Worm (Caenorhabditis elegans) whole organism, L1 larva: ENCODE measurements around the gene E02H4.7.

Source experiments
- C16A3.4 ChIP-seq: fragments of 150-350 bp; optimal IDR thresholded peaks from 2 replicates; lab custom pipeline; 2014; ENCODE audit warnings: missing biosample characterization, missing genetic modification characterization
- C34B4.2 ChIP-seq: sonication (generic microtip); optimal IDR thresholded peaks from 2 replicates; lab custom pipeline; 2017; ENCODE audit warnings: mild to moderate bottlenecking, missing genetic modification characterization, missing compliant biosample characterization
- F16B12.6 ChIP-seq: fragments of 150-350 bp; optimal IDR thresholded peaks from 2 replicates; lab custom pipeline; 2014; ENCODE audit warnings: missing biosample characterization, missing genetic modification characterization
- Y116A8C.19 ChIP-seq: sonication (generic microtip); optimal IDR thresholded peaks from 2 replicates; lab custom pipeline; 2016; ENCODE audit warnings: missing compliant biosample characterization, missing genetic modification characterization, borderline replicate concordance
- aha-1 ChIP-seq: fragments of 150-350 bp; optimal IDR thresholded peaks from 2 replicates; lab custom pipeline; 2014; ENCODE audit warnings: missing biosample characterization, missing genetic modification characterization
- alr-1 ChIP-seq: fragments of 200-800 bp; sonication (Bioruptor generic); optimal IDR thresholded peaks from 2 replicates; lab custom pipeline; 2018; ENCODE audit warnings: borderline replicate concordance, mild to moderate bottlenecking, missing genetic modification characterization, missing compliant biosample characterization
- blmp-1 ChIP-seq: fragments of 150-350 bp; optimal IDR thresholded peaks from 2 replicates; lab custom pipeline; 2014; ENCODE audit warnings: missing biosample characterization, missing genetic modification characterization
- ceh-63 ChIP-seq: fragments of 200-800 bp; sonication (Bioruptor generic); optimal IDR thresholded peaks from 2 replicates; lab custom pipeline; 2018; ENCODE audit warnings: mild to moderate bottlenecking, missing genetic modification characterization, missing compliant biosample characterization
- ceh-82 ChIP-seq, 3 experiments: fragments of 150-350 bp in 1 of 3; sonication (generic microtip) in 2 of 3; optimal IDR thresholded peaks; 2 replicates each; lab custom pipeline; 2014 to 2017; ENCODE audit warnings: missing biosample characterization in 3 of 3, missing genetic modification characterization in 3 of 3
- ceh-88 ChIP-seq: fragments of 200-800 bp; sonication (Bioruptor generic); IDR thresholded peaks from 2 replicates; pipeline ENCODE4 v1.3.6; 2022; ENCODE audit warnings: missing genetic modification characterization, missing compliant biosample characterization
- ces-1 ChIP-seq: fragments of 150-350 bp; optimal IDR thresholded peaks from 2 replicates; lab custom pipeline; 2014; ENCODE audit warnings: missing biosample characterization, missing genetic modification reagents, missing genetic modification characterization
- dpl-1 ChIP-seq, 3 experiments: fragments of 150-350 bp in 2 of 3; sonication (generic microtip) in 1 of 3; optimal IDR thresholded peaks; 2 replicates each; lab custom pipeline; 2014 to 2017; ENCODE audit warnings: missing biosample characterization in 3 of 3, missing genetic modification characterization in 3 of 3, missing genetic modification reagents in 3 of 3
- dsc-1 ChIP-seq: sonication (generic microtip); optimal IDR thresholded peaks from 2 replicates; lab custom pipeline; 2016; ENCODE audit warnings: mild to moderate bottlenecking, missing genetic modification characterization, missing compliant biosample characterization
- efl-1 ChIP-seq, 4 experiments: fragments of 150-350 bp; optimal IDR thresholded peaks in 3 of 4; peaks in 1 of 4; 1 replicate in 1 of 4; 2 replicates in 3 of 4; lab custom pipeline; 2014; ENCODE audit warnings: missing biosample characterization in 2 of 4, missing genetic modification characterization in 2 of 4, missing genetic modification reagents in 2 of 4
- efl-3 ChIP-seq: fragments of 200-800 bp; sonication (Bioruptor generic); optimal IDR thresholded peaks from 2 replicates; lab custom pipeline; 2018; ENCODE audit warnings: mild to moderate bottlenecking, missing genetic modification characterization, missing compliant biosample characterization
- elt-2 ChIP-seq: sonication (generic microtip); optimal IDR thresholded peaks from 2 replicates; lab custom pipeline; 2016; ENCODE audit warnings: missing genetic modification characterization, mild to moderate bottlenecking, inconsistent platforms, missing compliant biosample characterization, missing genetic modification reagents
- elt-3 ChIP-seq, 6 experiments: fragments of 150-350 bp in 1 of 6; sonication (generic microtip); optimal IDR thresholded peaks; 2 replicates each; lab custom pipeline; 2017 to 2018; ENCODE audit warnings: missing biosample characterization in 6 of 6, missing genetic modification characterization in 6 of 6, inconsistent platforms in 1 of 6
- ets-5 ChIP-seq: fragments of 200-800 bp; sonication (Bioruptor generic); IDR thresholded peaks from 2 replicates; pipeline ENCODE4 v1.3.6; 2022; ENCODE audit warnings: missing genetic modification characterization, missing compliant biosample characterization
- fkh-4 ChIP-seq: sonication (generic microtip); optimal IDR thresholded peaks from 2 replicates; lab custom pipeline; 2016; ENCODE audit warnings: missing compliant biosample characterization, missing genetic modification characterization, borderline replicate concordance
- fos-1 ChIP-seq: fragments of 150-350 bp; optimal IDR thresholded peaks from 2 replicates; lab custom pipeline; 2014; ENCODE audit warnings: missing biosample characterization, missing genetic modification characterization
- grh-1 ChIP-seq: fragments of 200-800 bp; sonication (Bioruptor generic); IDR thresholded peaks from 2 replicates; pipeline ENCODE4 v1.3.6; 2022; ENCODE audit warnings: missing genetic modification reagents, missing genetic modification characterization, missing compliant biosample characterization
- hlh-17 ChIP-seq: fragments of 200-800 bp; sonication (Bioruptor generic); optimal IDR thresholded peaks from 2 replicates; lab custom pipeline; 2018; ENCODE audit warnings: missing genetic modification characterization, mild to moderate bottlenecking, missing compliant biosample characterization, moderate library complexity, borderline replicate concordance
- irx-1 ChIP-seq: sonication (generic microtip); optimal IDR thresholded peaks from 2 replicates; lab custom pipeline; 2016; ENCODE audit warnings: missing genetic modification characterization, missing compliant biosample characterization
- lin-13 ChIP-seq: fragments of 150-350 bp; optimal IDR thresholded peaks from 2 replicates; lab custom pipeline; 2014; ENCODE audit warnings: missing biosample characterization, missing genetic modification reagents, missing genetic modification characterization
- lin-14 ChIP-seq: fragments of 200-800 bp; sonication (Bioruptor generic); optimal IDR thresholded peaks from 2 replicates; lab custom pipeline; 2018; ENCODE audit warnings: mild to moderate bottlenecking, missing genetic modification characterization, moderate library complexity, missing compliant biosample characterization
- lin-15B ChIP-seq: fragments of 150-350 bp; sonication (generic microtip); optimal IDR thresholded peaks from 3 replicates; lab custom pipeline; 2014; ENCODE audit warnings: missing biosample characterization, missing genetic modification characterization
- lin-35 ChIP-seq, 2 experiments: fragments of 150-350 bp; optimal IDR thresholded peaks; 2 replicates each; lab custom pipeline; 2014; ENCODE audit warnings: missing biosample characterization in 2 of 2, missing genetic modification characterization in 2 of 2, missing genetic modification reagents in 2 of 2
- lir-3 ChIP-seq: sonication (generic microtip); optimal IDR thresholded peaks from 2 replicates; lab custom pipeline; 2016; ENCODE audit warnings: mild to moderate bottlenecking, missing genetic modification characterization, moderate library complexity, missing compliant biosample characterization; ENCODE audit not compliant: poor library complexity
- lsy-2 ChIP-seq, 2 experiments: fragments of 150-350 bp; optimal IDR thresholded peaks; 2 replicates each; lab custom pipeline; 2014; ENCODE audit warnings: missing biosample characterization in 2 of 2, missing genetic modification characterization in 2 of 2
- mdl-1 ChIP-seq, 2 experiments: fragments of 150-350 bp; optimal IDR thresholded peaks; 2 replicates each; lab custom pipeline; 2014 to 2017; ENCODE audit warnings: missing biosample characterization in 2 of 2, missing genetic modification characterization in 2 of 2, inconsistent platforms in 1 of 2
- mef-2 ChIP-seq: fragments of 150-350 bp; optimal IDR thresholded peaks from 2 replicates; lab custom pipeline; 2014; ENCODE audit warnings: missing biosample characterization, missing genetic modification characterization
- mep-1 ChIP-seq: fragments of 150-350 bp; optimal IDR thresholded peaks from 2 replicates; lab custom pipeline; 2014; ENCODE audit warnings: missing biosample characterization, missing genetic modification characterization
- nhr-12 ChIP-seq: sonication (generic microtip); optimal IDR thresholded peaks from 2 replicates; lab custom pipeline; 2017; ENCODE audit warnings: missing biosample characterization, missing genetic modification characterization
- nhr-19 ChIP-seq: fragments of 200-800 bp; sonication (Bioruptor generic); conservative IDR thresholded peaks from 2 replicates; pipeline ENCODE4 v1.3.6; 2022; ENCODE audit warnings: missing genetic modification characterization, missing compliant biosample characterization
- nhr-237 ChIP-seq: fragments of 150-350 bp; optimal IDR thresholded peaks from 2 replicates; lab custom pipeline; 2014; ENCODE audit warnings: missing biosample characterization, missing genetic modification characterization
- nhr-71 ChIP-seq: sonication (generic microtip); optimal IDR thresholded peaks from 2 replicates; lab custom pipeline; 2016; ENCODE audit warnings: mild to moderate bottlenecking, missing genetic modification characterization, moderate library complexity, missing compliant biosample characterization
- nhr-76 ChIP-seq: sonication (generic microtip); optimal IDR thresholded peaks from 2 replicates; lab custom pipeline; 2017; ENCODE audit warnings: missing biosample characterization, missing genetic modification characterization
- nhr-85 ChIP-seq: sonication (generic microtip); peaks from one replicate; lab custom pipeline; 2016; ENCODE audit warnings: missing genetic modification characterization, inconsistent platforms, missing compliant biosample characterization
- nhr-90 ChIP-seq: sonication (generic microtip); optimal IDR thresholded peaks from 2 replicates; lab custom pipeline; 2016; ENCODE audit warnings: mild to moderate bottlenecking, missing genetic modification characterization, missing compliant biosample characterization; ENCODE audit not compliant: poor library complexity
- rnt-1 ChIP-seq: sonication (generic microtip); optimal IDR thresholded peaks from 2 replicates; lab custom pipeline; 2016; ENCODE audit warnings: mild to moderate bottlenecking, missing genetic modification characterization, moderate library complexity, missing compliant biosample characterization
- skn-1 ChIP-seq: fragments of 150-350 bp; optimal IDR thresholded peaks from 2 replicates; lab custom pipeline; 2014; ENCODE audit warnings: missing biosample characterization, missing genetic modification characterization
- sox-4 ChIP-seq: sonication (generic microtip); optimal IDR thresholded peaks from 2 replicates; lab custom pipeline; 2016; ENCODE audit warnings: missing genetic modification characterization, missing compliant biosample characterization
- swsn-7 ChIP-seq: sonication (generic microtip); optimal IDR thresholded peaks from 2 replicates; lab custom pipeline; 2016; ENCODE audit warnings: missing genetic modification characterization, missing compliant biosample characterization
- tlp-1 ChIP-seq: fragments of 150-350 bp; optimal IDR thresholded peaks from 2 replicates; lab custom pipeline; 2014; ENCODE audit warnings: missing biosample characterization, missing genetic modification characterization
- unc-130 ChIP-seq: fragments of 150-350 bp; optimal IDR thresholded peaks from 2 replicates; lab custom pipeline; 2017; ENCODE audit warnings: missing biosample characterization, missing genetic modification characterization, inconsistent platforms
- unc-30 ChIP-seq: sonication (generic microtip); optimal IDR thresholded peaks from 2 replicates; lab custom pipeline; 2017; ENCODE audit warnings: missing biosample characterization, missing genetic modification characterization
- unc-86 ChIP-seq: sonication (generic microtip); optimal IDR thresholded peaks from 2 replicates; lab custom pipeline; 2016; ENCODE audit warnings: missing genetic modification characterization, missing compliant biosample characterization
- xbp-1 ChIP-seq: sonication (generic microtip); optimal IDR thresholded peaks from 2 replicates; lab custom pipeline; 2016; ENCODE audit warnings: missing genetic modification characterization, missing compliant biosample characterization
- zag-1 ChIP-seq: fragments of 150-350 bp; optimal IDR thresholded peaks from 2 replicates; lab custom pipeline; 2014; ENCODE audit warnings: missing biosample characterization, missing genetic modification characterization
- zip-4 ChIP-seq: fragments of 200-800 bp; sonication (Bioruptor generic); optimal IDR thresholded peaks from 2 replicates; lab custom pipeline; 2018; ENCODE audit warnings: mild to moderate bottlenecking, missing genetic modification characterization, moderate library complexity, missing compliant biosample characterization
- ztf-4 ChIP-seq: fragments of 150-350 bp; optimal IDR thresholded peaks from 2 replicates; lab custom pipeline; 2014; ENCODE audit warnings: missing biosample characterization, missing genetic modification characterization

The E02H4.7 gene

ce11 chrX:14289993-14290392 lies 33.9 kb downstream of the E02H4.7 start:
- TF ChIP-seq aha-1 (no peak), lin-35 (GFP tag; optimal IDR thresholded peaks at IDR 0.05; lab: Kevin White, UChicago) (no peak), skn-1 (no peak), C34B4.2 (no peak), rnt-1 (tag; lab: Kevin White, UChicago) (no peak), unc-86 (tag; lab: Kevin White, UChicago) (no peak), efl-1 (optimal IDR thresholded peaks at IDR 0.05; lab: Kevin White, UChicago) (no peak), efl-1 (GFP tag; optimal IDR thresholded peaks at IDR 0.05 in 1 of 2; lab: Kevin White, UChicago) (no peak), alr-1 (tag; lab: Kevin White, UChicago) (no peak)

- TF ChIP-seq lin-13 (GFP tag; lab: Kevin White, UChicago) (no peak), zag-1 (no peak), mep-1 (tag; lab: Kevin White, UChicago) (no peak), ceh-82 (tag; optimal IDR thresholded peaks at IDR 0.05; lab: Kevin White, UChicago) (no peak), ceh-88 (no peak), C16A3.4 (tag; lab: Kevin White, UChicago) (no peak), nhr-85 (tag; lab: Kevin White, UChicago) (no peak), dsc-1 (tag; lab: Kevin White, UChicago) (peak; percentile 39), fos-1 (tag; lab: Kevin White, UChicago) (no peak), sox-4 (no peak), efl-1 (optimal IDR thresholded peaks at IDR 0.05; lab: Kevin White, UChicago) (no peak), efl-1 (GFP tag; optimal IDR thresholded peaks at IDR 0.05 in 1 of 2; lab: Kevin White, UChicago) (no peak), mdl-1 (tag; optimal IDR thresholded peaks at IDR 0.05; lab: Kevin White, UChicago) (no peak), lin-14 (GFP tag; lab: Kevin White, UChicago) (peak; percentile 64), ets-5 (no peak), grh-1 (GFP tag; lab: Robert Waterston, UW) (no peak), lin-15B (tag; lab: Kevin White, UChicago) (no peak), blmp-1 (tag; lab: Kevin White, UChicago) (no peak), ztf-4 (no peak), aha-1 (no peak), nhr-71 (peak; percentile 71), nhr-19 (GFP tag; lab: Robert Waterston, UW) (no peak), mef-2 (no peak), rnt-1 (tag; lab: Kevin White, UChicago) (peak; percentile 36), lin-35 (GFP tag; optimal IDR thresholded peaks at IDR 0.05; lab: Kevin White, UChicago) (no peak), efl-3 (GFP tag; lab: Kevin White, UChicago) (no peak), nhr-76 (tag; lab: Kevin White, UChicago) (no peak), tlp-1 (tag; lab: Kevin White, UChicago) (no peak), xbp-1 (no peak), elt-3 (tag; optimal IDR thresholded peaks at IDR 0.05; lab: Kevin White, UChicago) (no peak), zip-4 (GFP tag; lab: Kevin White, UChicago) (no peak), swsn-7 (tag; lab: Kevin White, UChicago) (peak; percentile 1), unc-30 (no peak), hlh-17 (GFP tag; lab: Kevin White, UChicago) (no peak), fkh-4 (tag; lab: Kevin White, UChicago) (no peak), irx-1 (tag; lab: Kevin White, UChicago) (no peak), Y116A8C.19 (tag; lab: Kevin White, UChicago) (no peak), lsy-2 (tag; optimal IDR thresholded peaks at IDR 0.05; lab: Kevin White, UChicago) (peak in 1 of 2 experiments; percentile 14), elt-2 (tag; lab: Kevin White, UChicago) (no peak), nhr-12 (no peak), dpl-1 (GFP tag; optimal IDR thresholded peaks at IDR 0.05; lab: Kevin White, UChicago) (no peak), ceh-63 (no peak), unc-130 (tag; lab: Kevin White, UChicago) (no peak), F16B12.6 (tag; lab: Kevin White, UChicago) (no peak), ces-1 (no peak), nhr-237 (tag; lab: Kevin White, UChicago) (no peak), lir-3 (no peak), nhr-90 (tag; lab: Kevin White, UChicago) (no peak)
Measured at ce11 chrX:14292632-14293031, 36.6 kb downstream of the E02H4.7 start.
